Fruit fly (Drosophila melanogaster): ENCODE results near the gene out.

Gene out

dm6 chrX:19307810-19308456 is 14.0 kb downstream of the out start, which contains the start of gene CG8051 (continued):
- TF ChIP-seq sna (GFP tag; IDR thresholded peaks at IDR 0.05; ENCODE audit: partially characterized antibody): no peak
- 0 out of 3 replicates have a peak, but pooled peaks have one; percentile 29 for TF ChIP-seq Mrtf (GFP tag; IDR thresholded peaks at IDR 0.05)
- no peak for TF ChIP-seq ci (GFP tag; IDR thresholded peaks at IDR 0.05)
- TF ChIP-seq CG13624 (GFP tag; optimal IDR thresholded peaks at IDR 0.05): no peak
- TF ChIP-seq hth (optimal IDR thresholded peaks at IDR 0.05): no peak
- TF ChIP-seq CG10209 (GFP tag; optimal IDR thresholded peaks at IDR 0.05): peak; percentile 24
- TF ChIP-seq CG30020 (tag; optimal IDR thresholded peaks at IDR 0.05): no peak
- TF ChIP-seq CG16863 (GFP tag; optimal IDR thresholded peaks at IDR 0.05): peak; percentile 18
- no peak for TF ChIP-seq pros (GFP tag; optimal IDR thresholded peaks at IDR 0.05)
- no peak for TF ChIP-seq NfI (GFP tag; optimal IDR thresholded peaks at IDR 0.05)
- peak; percentile 73 for TF ChIP-seq sqz (GFP tag; optimal IDR thresholded peaks at IDR 0.05)
- peak; percentile 42 for TF ChIP-seq shn (GFP tag; optimal IDR thresholded peaks at IDR 0.05)
- peak; percentile 18 for TF ChIP-seq CG6854 (GFP tag; optimal IDR thresholded peaks at IDR 0.05)
- TF ChIP-seq Sin3A (optimal IDR thresholded peaks at IDR 0.05): no peak
- peak; percentile 14 for TF ChIP-seq Asciz (GFP tag; optimal IDR thresholded peaks at IDR 0.05)
- no peak for TF ChIP-seq Max (GFP tag; optimal IDR thresholded peaks at IDR 0.05)
- TF ChIP-seq fd3F (GFP tag; optimal IDR thresholded peaks at IDR 0.05): no peak
- peak; percentile 31 for TF ChIP-seq CG15601 (tag; optimal IDR thresholded peaks at IDR 0.05)
- TF ChIP-seq Hsf (GFP tag; optimal IDR thresholded peaks at IDR 0.05): peak; percentile 22
- 0 out of 2 replicates have a peak, but pooled peaks have one; percentile 8 for TF ChIP-seq MBD-R2 (GFP tag; IDR thresholded peaks at IDR 0.05)
- TF ChIP-seq CG13775 (GFP tag; optimal IDR thresholded peaks at IDR 0.05): no peak
- TF ChIP-seq B-H2 (GFP tag; optimal IDR thresholded peaks at IDR 0.05): no peak
- TF ChIP-seq sob (GFP tag; IDR thresholded peaks at IDR 0.05): peak; percentile 40; the same call in 1 of the 2 replicates
- peak; percentile 20 for TF ChIP-seq CG2875 (GFP tag; optimal IDR thresholded peaks at IDR 0.05)
- TF ChIP-seq CG6689 (GFP tag; IDR thresholded peaks at IDR 0.05): no peak
- peak; percentile 24 for TF ChIP-seq ERR (GFP tag; optimal IDR thresholded peaks at IDR 0.05)
- TF ChIP-seq CG14710 (tag; optimal IDR thresholded peaks at IDR 0.05): no peak
- TF ChIP-seq CG1792 (GFP tag; optimal IDR thresholded peaks at IDR 0.05): peak; percentile 14
- TF ChIP-seq gem (tag; optimal IDR thresholded peaks at IDR 0.05): peak; percentile 17
- TF ChIP-seq CG11398 (GFP tag; optimal IDR thresholded peaks at IDR 0.05): peak; percentile 39
- no peak for TF ChIP-seq CG15073 (GFP tag; optimal IDR thresholded peaks at IDR 0.05)
- TF ChIP-seq abd-A (tag; optimal IDR thresholded peaks at IDR 0.05): no peak
- TF ChIP-seq tgo (GFP tag; IDR thresholded peaks at IDR 0.05): 0 out of 3 replicates have a peak, but pooled peaks have one; percentile 20
- TF ChIP-seq Dad (GFP tag; optimal IDR thresholded peaks at IDR 0.05): peak; percentile 15
- no peak for TF ChIP-seq CG3281 (GFP tag; optimal IDR thresholded peaks at IDR 0.05)
- TF ChIP-seq aop (GFP tag; IDR thresholded peaks at IDR 0.05): no peak
- no peak for TF ChIP-seq pnt (GFP tag; optimal IDR thresholded peaks at IDR 0.05)
- peak; percentile 16 for TF ChIP-seq nerfin-1 (tag; optimal IDR thresholded peaks at IDR 0.05)
- peak; percentile 72 for TF ChIP-seq ssp (GFP tag; IDR thresholded peaks at IDR 0.05)
- peak; percentile 8 for TF ChIP-seq CG3163 (GFP tag; optimal IDR thresholded peaks at IDR 0.05)
- no peak for TF ChIP-seq Dip2 (GFP tag; IDR thresholded peaks at IDR 0.05)
- no peak for TF ChIP-seq CG12219 (GFP tag; optimal IDR thresholded peaks at IDR 0.05)
- peak; percentile 4 for TF ChIP-seq Meics (GFP tag; optimal IDR thresholded peaks at IDR 0.05)
- TF ChIP-seq CG31224 (GFP tag; IDR thresholded peaks at IDR 0.05): 0 out of 2 replicates have a peak, but pooled peaks have one; percentile 23
- no peak for TF ChIP-seq Dref (GFP tag; IDR thresholded peaks at IDR 0.05)
- TF ChIP-seq Pdp1 (GFP tag; optimal IDR thresholded peaks at IDR 0.05): peak in 1 of 2 experiments; percentile 84
- TF ChIP-seq CG1602 (GFP tag; optimal IDR thresholded peaks at IDR 0.05): no peak
- TF ChIP-seq CG31388 (GFP tag; optimal IDR thresholded peaks at IDR 0.05): no peak
- TF ChIP-seq chm (GFP tag; IDR thresholded peaks at IDR 0.05): 0 out of 2 replicates have a peak, but pooled peaks have one; percentile 27
- TF ChIP-seq Xrp1 (GFP tag; IDR thresholded peaks at IDR 0.05): peak; percentile 5; the same call in 1 of the 2 replicates
- TF ChIP-seq Gug (GFP tag; IDR thresholded peaks at IDR 0.05): no peak

All from whole organism, embryonic.